Worm (Caenorhabditis elegans) whole organism, late embryonic: ENCODE results near the gene ZK563.2.
A peak's percentile ranks its signal among the peaks of the same experiment; 100 is the strongest.

ENCODE experiments used
- C38D4.7 ChIP-seq: fragments of 200-800 bp; sonication (Bioruptor generic); optimal IDR thresholded peaks from 2 replicates; lab custom pipeline; 2018; ENCODE audit warnings: mild to moderate bottlenecking, missing genetic modification characterization, moderate library complexity, missing compliant biosample characterization
- F13H6.1 ChIP-seq: sonication (generic microtip); optimal IDR thresholded peaks from 2 replicates; lab custom pipeline; 2016; ENCODE audit warnings: missing genetic modification characterization, missing compliant biosample characterization
- K02D7.2 ChIP-seq: sonication (generic microtip); optimal IDR thresholded peaks from 2 replicates; lab custom pipeline; 2017; ENCODE audit warnings: mild to moderate bottlenecking, missing genetic modification characterization, missing compliant biosample characterization
- K09A11.1 ChIP-seq: sonication (generic microtip); optimal IDR thresholded peaks from 2 replicates; lab custom pipeline; 2017; ENCODE audit warnings: antibody characterized with exemption, mild to moderate bottlenecking, missing genetic modification characterization, missing compliant biosample characterization; ENCODE audit not compliant: insufficient read depth
- Y22D7AL.16 ChIP-seq: sonication (generic microtip); optimal IDR thresholded peaks from 2 replicates; lab custom pipeline; 2016; ENCODE audit warnings: missing genetic modification characterization, missing compliant biosample characterization
- ama-1 ChIP-seq: fragments of 150-350 bp; optimal IDR thresholded peaks from 2 replicates; lab custom pipeline; 2014
- ceh-18 ChIP-seq: sonication (generic microtip); optimal IDR thresholded peaks from 2 replicates; lab custom pipeline; 2016; ENCODE audit warnings: missing genetic modification characterization, missing compliant biosample characterization
- ceh-19 ChIP-seq: fragments of 200-800 bp; sonication (Bioruptor generic); optimal IDR thresholded peaks from 2 replicates; lab custom pipeline; 2018; ENCODE audit warnings: mild to moderate bottlenecking, missing genetic modification characterization, missing compliant biosample characterization
- ceh-22 ChIP-seq: sonication (generic microtip); optimal IDR thresholded peaks from 2 replicates; lab custom pipeline; 2017; ENCODE audit warnings: missing biosample characterization, missing genetic modification characterization
- ceh-24 ChIP-seq: sonication (generic microtip); optimal IDR thresholded peaks from 2 replicates; lab custom pipeline; 2016; ENCODE audit warnings: mild to moderate bottlenecking, missing genetic modification characterization, missing compliant biosample characterization
- ceh-30 ChIP-seq: fragments of 150-350 bp; optimal IDR thresholded peaks from 2 replicates; lab custom pipeline; 2014; ENCODE audit warnings: missing biosample characterization, missing genetic modification characterization
- ceh-31 ChIP-seq: sonication (generic microtip); optimal IDR thresholded peaks from 2 replicates; lab custom pipeline; 2016; ENCODE audit warnings: missing genetic modification characterization, missing compliant biosample characterization
- dmd-4 ChIP-seq: sonication (generic microtip); optimal IDR thresholded peaks from 2 replicates; lab custom pipeline; 2016; ENCODE audit warnings: borderline replicate concordance, missing genetic modification characterization, missing compliant biosample characterization
- dve-1 ChIP-seq: sonication (generic microtip); optimal IDR thresholded peaks from 2 replicates; lab custom pipeline; 2017; ENCODE audit warnings: antibody characterized with exemption, mild to moderate bottlenecking, missing genetic modification characterization, missing compliant biosample characterization
- elt-2 ChIP-seq: sonication (generic microtip); optimal IDR thresholded peaks from 2 replicates; lab custom pipeline; 2016; ENCODE audit warnings: missing genetic modification reagents, missing genetic modification characterization, missing compliant biosample characterization
- elt-4 ChIP-seq: sonication (generic microtip); optimal IDR thresholded peaks from 2 replicates; lab custom pipeline; 2016; ENCODE audit warnings: missing genetic modification characterization, missing compliant biosample characterization
- fax-1 ChIP-seq: sonication (generic microtip); optimal IDR thresholded peaks from 2 replicates; lab custom pipeline; 2016; ENCODE audit warnings: missing genotype, missing genetic modification characterization, missing compliant biosample characterization
- fkh-6 ChIP-seq: sonication (generic microtip); optimal IDR thresholded peaks from 2 replicates; lab custom pipeline; 2016; ENCODE audit warnings: missing genetic modification characterization, missing compliant biosample characterization
- hlh-13 ChIP-seq: fragments of 200-800 bp; sonication (Bioruptor generic); optimal IDR thresholded peaks from 2 replicates; lab custom pipeline; 2018; ENCODE audit warnings: mild to moderate bottlenecking, missing genetic modification characterization, missing compliant biosample characterization
- hlh-15 ChIP-seq: sonication (generic microtip); optimal IDR thresholded peaks from 2 replicates; lab custom pipeline; 2016; ENCODE audit warnings: missing genetic modification characterization, missing compliant biosample characterization
- hlh-6 ChIP-seq: sonication (generic microtip); optimal IDR thresholded peaks from 2 replicates; lab custom pipeline; 2016; ENCODE audit warnings: missing genotype, missing genetic modification characterization, missing compliant biosample characterization
- hlh-8 ChIP-seq: sonication (generic microtip); optimal IDR thresholded peaks from 2 replicates; lab custom pipeline; 2016; ENCODE audit warnings: missing genotype, missing genetic modification characterization, missing compliant biosample characterization
- lim-6 ChIP-seq: sonication (generic microtip); optimal IDR thresholded peaks from 2 replicates; lab custom pipeline; 2016; ENCODE audit warnings: missing genetic modification characterization, missing compliant biosample characterization
- madf-2 ChIP-seq: sonication (generic microtip); optimal IDR thresholded peaks from 2 replicates; lab custom pipeline; 2017; ENCODE audit warnings: missing genetic modification characterization, missing compliant biosample characterization
- nfya-1 ChIP-seq: sonication (generic microtip); optimal IDR thresholded peaks from 2 replicates; lab custom pipeline; 2017; ENCODE audit warnings: missing genetic modification characterization, mild to moderate bottlenecking, missing compliant biosample characterization, antibody characterized with exemption, moderate library complexity
- nhr-11 ChIP-seq: fragments of 150-350 bp; optimal IDR thresholded peaks from 2 replicates; lab custom pipeline; 2014; ENCODE audit warnings: missing biosample characterization, missing genetic modification characterization
- npax-4 ChIP-seq: sonication (generic microtip); optimal IDR thresholded peaks from 2 replicates; lab custom pipeline; 2016; ENCODE audit warnings: missing genetic modification characterization, missing compliant biosample characterization
- pag-3 ChIP-seq: sonication (generic microtip); optimal IDR thresholded peaks from 2 replicates; lab custom pipeline; 2016; ENCODE audit warnings: missing compliant biosample characterization, missing genetic modification characterization, borderline replicate concordance
- pha-2 ChIP-seq: sonication (generic microtip); optimal IDR thresholded peaks from 2 replicates; lab custom pipeline; 2017; ENCODE audit warnings: mild to moderate bottlenecking, missing genetic modification characterization, missing compliant biosample characterization
- rnt-1 ChIP-seq: sonication (generic microtip); optimal IDR thresholded peaks from 2 replicates; lab custom pipeline; 2016; ENCODE audit warnings: missing genetic modification characterization, missing compliant biosample characterization
- sdc-2 ChIP-seq: sonication (generic microtip); optimal IDR thresholded peaks from 2 replicates; lab custom pipeline; 2016; ENCODE audit warnings: missing genotype, missing genetic modification characterization, missing compliant biosample characterization
- sox-2 ChIP-seq: fragments of 200-800 bp; sonication (Bioruptor generic); IDR thresholded peaks from 2 replicates; pipeline ENCODE4 v1.3.6; 2022; ENCODE audit warnings: missing genetic modification reagents, missing genetic modification characterization, missing compliant biosample characterization
- syd-9 ChIP-seq: sonication (generic microtip); optimal IDR thresholded peaks from 2 replicates; lab custom pipeline; 2016; ENCODE audit warnings: mild to moderate bottlenecking, missing genetic modification characterization, moderate library complexity, missing compliant biosample characterization
- tbx-2 ChIP-seq: sonication (generic microtip); optimal IDR thresholded peaks from 2 replicates; lab custom pipeline; 2016; ENCODE audit warnings: missing genetic modification characterization, missing compliant biosample characterization
- tbx-7 ChIP-seq: sonication (generic microtip); optimal IDR thresholded peaks from 2 replicates; lab custom pipeline; 2016; ENCODE audit warnings: missing genotype, missing genetic modification characterization, missing compliant biosample characterization
- unc-86 ChIP-seq: sonication (generic microtip); optimal IDR thresholded peaks from 2 replicates; lab custom pipeline; 2016; ENCODE audit warnings: missing genetic modification characterization, missing compliant biosample characterization
- zip-5 ChIP-seq: sonication (generic microtip); optimal IDR thresholded peaks from 2 replicates; lab custom pipeline; 2016; ENCODE audit warnings: missing genetic modification characterization, missing compliant biosample characterization
- ztf-16 ChIP-seq: sonication (generic microtip); optimal IDR thresholded peaks from 2 replicates; lab custom pipeline; 2017; ENCODE audit warnings: missing genetic modification characterization, missing compliant biosample characterization

ZK563.2 gene

DNA sequence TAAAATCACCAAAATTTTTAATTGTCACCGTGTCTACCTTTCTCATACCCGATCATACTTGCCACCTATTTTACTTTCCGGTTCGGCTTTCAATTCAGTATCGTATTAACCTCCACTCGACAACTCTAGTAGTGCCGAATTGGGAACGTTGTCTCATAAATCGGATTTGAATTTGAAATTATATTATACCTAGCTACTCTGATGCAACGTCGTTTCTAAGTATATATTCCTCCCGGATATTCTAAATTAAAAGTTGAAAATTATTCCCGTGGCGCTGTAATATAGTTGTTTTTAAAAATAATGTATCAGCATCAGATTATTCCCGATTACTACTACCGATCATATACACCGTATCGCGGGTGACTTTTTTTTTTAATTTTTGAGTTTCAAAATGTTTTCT, at the start of gene ZK563.2:
Gene ZK563.2 (plus strand): TSS at position 301 of the 400 bp plus-strand sequence.
- TF ChIP-seq syd-9 (no peak), C38D4.7 (GFP tag; lab: Kevin White, UChicago) (no peak), pag-3 (no peak), ceh-18 (no peak), ceh-22 (tag; lab: Kevin White, UChicago) (no peak), ztf-16 (tag; lab: Kevin White, UChicago) (no peak), hlh-15 (tag; lab: Kevin White, UChicago) (no peak), sox-2 (GFP tag; lab: Robert Waterston, UW) (no peak), ceh-24 (tag; lab: Kevin White, UChicago) (no peak), ceh-30 (tag; lab: Kevin White, UChicago) (no peak), hlh-13 (GFP tag; lab: Kevin White, UChicago) (no peak)

- no peak for TF ChIP-seq Y22D7AL.16 (tag; lab: Kevin White, UChicago)
- TF ChIP-seq pag-3: no peak
- TF ChIP-seq K02D7.2 (tag; lab: Kevin White, UChicago): no peak
- no peak for TF ChIP-seq lim-6 (tag; lab: Kevin White, UChicago)
- no peak for TF ChIP-seq dve-1
- TF ChIP-seq hlh-13 (GFP tag; lab: Kevin White, UChicago): no peak
- TF ChIP-seq hlh-8 (tag; lab: Kevin White, UChicago): no peak
- TF ChIP-seq fax-1 (tag; lab: Kevin White, UChicago): no peak
- no peak for TF ChIP-seq rnt-1
- TF ChIP-seq elt-4 (tag; lab: Kevin White, UChicago): no peak
These were observed 42.6 kb upstream of the ZK563.2 start, which contains the start of gene F11D5.6 for ce11 chrX:3326175-3326574. Gene F11D5.6 (minus strand): TSS chrX:3326275.

DNA sequence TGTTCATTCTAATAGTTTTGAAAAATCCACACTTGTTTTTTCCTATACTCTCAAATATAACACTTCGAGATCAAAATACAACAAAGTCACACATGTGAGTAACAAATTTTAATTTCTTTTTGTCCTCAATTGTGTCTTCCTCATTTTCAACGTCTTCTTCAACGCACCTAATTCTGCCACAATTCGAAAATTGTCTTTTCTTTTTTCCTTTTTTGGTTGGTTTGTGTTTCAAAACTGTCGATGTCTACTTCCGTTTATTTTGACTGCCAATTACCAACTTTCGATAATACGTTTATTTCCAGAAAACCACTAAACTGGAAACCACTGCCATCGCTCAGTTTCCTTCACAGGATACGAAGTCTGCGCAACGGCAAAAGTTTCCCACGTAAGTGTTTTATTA, 35.9 kb upstream of the ZK563.2 start, which contains the start of gene F11D5.1:
Gene F11D5.1 (plus strand): TSS at position 301 of the 400 bp plus-strand sequence.
- TF ChIP-seq nfya-1 (tag; lab: Kevin White, UChicago) (no peak), elt-2 (no peak), nhr-11 (no peak), ceh-22 (tag; lab: Kevin White, UChicago) (no peak), pha-2 (no peak), zip-5 (tag; lab: Kevin White, UChicago) (no peak), K09A11.1 (no peak)
- TF ChIP-seq, all 69 proteins: peak for 0

- TF ChIP-seq madf-2 (tag; lab: Kevin White, UChicago): no peak
- TF ChIP-seq elt-2: peak; percentile 71
- TF ChIP-seq, all 69 proteins: peak for 1
These were observed 34.6 kb upstream of the ZK563.2 start for ce11 chrX:3334115-3334514.

DNA sequence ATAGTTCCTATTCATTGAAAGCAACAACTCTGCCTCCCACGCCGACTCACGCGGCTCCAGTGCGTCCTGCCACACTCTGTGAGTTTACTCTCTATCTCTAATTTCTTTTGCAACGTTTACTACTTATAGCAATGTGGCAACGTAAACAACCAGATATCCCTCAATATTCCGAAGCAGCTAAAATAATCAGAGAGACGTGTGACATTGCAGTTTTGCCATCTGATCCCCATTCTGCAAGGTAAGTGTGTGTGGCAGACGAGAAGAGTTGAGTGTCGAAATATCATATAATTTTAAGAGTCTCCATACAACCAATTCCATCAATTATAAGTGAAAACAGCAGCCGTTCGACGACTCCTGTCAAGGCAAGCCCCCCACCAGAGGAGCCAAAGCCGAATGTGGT, 28.9 kb upstream of the ZK563.2 start:
- TF ChIP-seq tbx-7 (tag; lab: Kevin White, UChicago) (no peak), ceh-31 (tag; lab: Kevin White, UChicago) (no peak), ztf-16 (tag; lab: Kevin White, UChicago) (no peak), unc-86 (tag; lab: Kevin White, UChicago) (no peak), pag-3 (no peak), madf-2 (tag; lab: Kevin White, UChicago) (no peak), npax-4 (tag; lab: Kevin White, UChicago) (no peak), elt-4 (tag; lab: Kevin White, UChicago) (no peak), nfya-1 (tag; lab: Kevin White, UChicago) (no peak), sox-2 (GFP tag; lab: Robert Waterston, UW) (no peak), ceh-19 (no peak)

DNA sequence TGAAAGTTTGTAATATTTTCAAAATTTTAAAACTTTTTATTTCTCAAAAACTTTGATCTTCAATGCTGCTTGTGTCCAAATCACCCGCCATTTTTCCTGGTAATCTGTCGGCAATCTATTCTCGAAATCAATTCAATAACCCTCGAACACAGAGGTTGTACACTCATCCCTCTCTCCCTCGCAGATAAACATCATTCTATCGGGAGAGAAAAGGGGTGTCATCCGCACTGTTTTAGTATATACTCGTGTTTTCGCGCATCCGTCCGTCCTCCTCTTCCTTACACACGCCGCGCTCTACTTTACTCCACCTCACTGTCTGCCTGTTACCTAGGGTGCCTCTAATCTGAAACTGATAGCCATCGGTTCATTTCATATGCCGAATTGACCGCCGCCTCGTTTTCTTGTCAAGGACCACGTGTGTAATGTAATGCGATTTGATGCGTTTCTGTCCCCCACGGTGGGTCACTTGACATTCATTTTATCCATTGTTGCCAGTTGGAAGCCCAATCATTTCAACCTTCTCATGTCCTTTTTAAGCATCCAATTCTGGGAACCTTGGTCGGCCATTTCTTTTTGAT, 25.1 kb upstream of the ZK563.2 start:
- peak; percentile 14 for TF ChIP-seq hlh-6 (tag; lab: Kevin White, UChicago)
- peak; percentile 1 for TF ChIP-seq tbx-2 (tag; lab: Kevin White, UChicago)
- TF ChIP-seq rnt-1: peak; percentile 17
- TF ChIP-seq sdc-2 (tag; lab: Kevin White, UChicago): peak; percentile 7
- TF ChIP-seq hlh-15 (tag; lab: Kevin White, UChicago): no peak
- no peak for TF ChIP-seq tbx-7 (tag; lab: Kevin White, UChicago)
- peak; percentile 18 for TF ChIP-seq fkh-6 (tag; lab: Kevin White, UChicago)
- TF ChIP-seq ama-1: no peak
- TF ChIP-seq dmd-4 (tag; lab: Kevin White, UChicago): no peak
- no peak for TF ChIP-seq F13H6.1 (tag; lab: Kevin White, UChicago)
- no peak for TF ChIP-seq ztf-16 (tag; lab: Kevin White, UChicago)
